Fruit fly (Drosophila melanogaster) whole organism, embryonic: Measurements from ENCODE around the gene Cyp4g15.

Experiments
- Ada2b ChIP-seq: fragments of 200-800 bp; sonication (Bioruptor generic); IDR thresholded peaks from 2 replicates; pipeline ENCODE4 v1.3.6; 2022; ENCODE audit warnings: missing biosample characterization, missing genetic modification characterization
- CG10147 ChIP-seq: fragments of 200-800 bp; sonication (Bioruptor generic); optimal IDR thresholded peaks from 2 replicates; lab custom pipeline; 2019; ENCODE audit warnings: missing biosample characterization, mild to moderate bottlenecking, missing genetic modification characterization, moderate library complexity
- CG10267 ChIP-seq: fragments of 200-800 bp; sonication (Bioruptor generic); optimal IDR thresholded peaks from 2 replicates; lab custom pipeline; 2018; ENCODE audit warnings: missing biosample characterization, mild to moderate bottlenecking, missing genetic modification characterization, moderate library complexity
- CG10462 ChIP-seq: fragments of 200-800 bp; sonication (Bioruptor generic); optimal IDR thresholded peaks from 2 replicates; lab custom pipeline; 2016; ENCODE audit warnings: missing biosample characterization, missing genetic modification characterization
- CG10565 ChIP-seq: fragments of 200-800 bp; sonication (Bioruptor generic); optimal IDR thresholded peaks from 3 replicates; lab custom pipeline; 2016; ENCODE audit warnings: missing biosample characterization, mild to moderate bottlenecking, missing genetic modification characterization
- CG10654 ChIP-seq: fragments of 200-800 bp; sonication (Bioruptor generic); optimal IDR thresholded peaks from 2 replicates; lab custom pipeline; 2016; ENCODE audit warnings: missing biosample characterization, missing genetic modification characterization
- CG10979 ChIP-seq: fragments of 200-800 bp; sonication (Bioruptor generic); optimal IDR thresholded peaks from 2 replicates; lab custom pipeline; 2018; ENCODE audit warnings: missing biosample characterization, mild to moderate bottlenecking, missing genetic modification characterization, moderate library complexity
- CG11247 ChIP-seq: fragments of 200-800 bp; sonication (Bioruptor generic); IDR thresholded peaks from 2 replicates; pipeline ENCODE4 v1.3.6; 2022; ENCODE audit warnings: missing biosample characterization, missing genetic modification characterization
- CG11560 ChIP-seq: fragments of 200-800 bp; sonication (Bioruptor generic); IDR thresholded peaks from 3 replicates; pipeline ENCODE4 v1.3.6; 2022; ENCODE audit warnings: missing biosample characterization, missing genetic modification characterization
- CG1529 ChIP-seq: fragments of 200-800 bp; sonication (Bioruptor generic); optimal IDR thresholded peaks from 3 replicates; lab custom pipeline; 2018; ENCODE audit warnings: missing biosample characterization, missing genetic modification characterization
- CG15514 ChIP-seq: fragments of 200-800 bp; sonication (Bioruptor generic); optimal IDR thresholded peaks from 3 replicates; lab custom pipeline; 2017; ENCODE audit warnings: missing biosample characterization, missing genetic modification characterization, mild to moderate bottlenecking, moderate library complexity, missing genetic modification reagents
- CG17328 ChIP-seq: fragments of 200-800 bp; sonication (Bioruptor generic); IDR thresholded peaks from 2 replicates; pipeline ENCODE4 v1.3.6; 2022; ENCODE audit warnings: missing biosample characterization, missing genetic modification characterization
- CG2678 ChIP-seq: fragments of 200-800 bp; sonication (Bioruptor generic); optimal IDR thresholded peaks from 3 replicates; lab custom pipeline; 2019; ENCODE audit warnings: missing biosample characterization, mild to moderate bottlenecking, missing genetic modification characterization, moderate library complexity
- CG33213 ChIP-seq: fragments of 200-800 bp; sonication (Bioruptor generic); optimal IDR thresholded peaks from 3 replicates; lab custom pipeline; 2016; ENCODE audit warnings: missing biosample characterization, missing genetic modification characterization
- CG3838 ChIP-seq: fragments of 200-800 bp; sonication (Bioruptor generic); optimal IDR thresholded peaks from 3 replicates; lab custom pipeline; 2016; ENCODE audit warnings: missing biosample characterization, missing genetic modification characterization
- CG3995 ChIP-seq: fragments of 200-800 bp; sonication (Bioruptor generic); optimal IDR thresholded peaks from 3 replicates; lab custom pipeline; 2016; ENCODE audit warnings: missing biosample characterization, missing genetic modification characterization
- CG4820 ChIP-seq: fragments of 200-800 bp; sonication (Bioruptor generic); optimal IDR thresholded peaks from 3 replicates; lab custom pipeline; 2016; ENCODE audit warnings: missing biosample characterization, missing genetic modification characterization
- CG6854 ChIP-seq: fragments of 200-800 bp; sonication (Bioruptor generic); optimal IDR thresholded peaks from 3 replicates; lab custom pipeline; 2017; ENCODE audit warnings: missing biosample characterization, mild to moderate bottlenecking, missing genetic modification characterization
- CG7987 ChIP-seq: fragments of 200-800 bp; sonication (Bioruptor generic); optimal IDR thresholded peaks from 2 replicates; lab custom pipeline; 2018; ENCODE audit warnings: missing biosample characterization, mild to moderate bottlenecking, missing genetic modification characterization, moderate library complexity
- CG8281 ChIP-seq: fragments of 200-800 bp; sonication (Bioruptor generic); optimal IDR thresholded peaks from 2 replicates; lab custom pipeline; 2018; ENCODE audit warnings: missing biosample characterization, mild to moderate bottlenecking, missing genetic modification characterization, moderate library complexity
- CG8388 ChIP-seq: fragments of 200-800 bp; sonication (Bioruptor generic); optimal IDR thresholded peaks from 2 replicates; lab custom pipeline; 2019; ENCODE audit warnings: missing biosample characterization, mild to moderate bottlenecking, missing genetic modification characterization, moderate library complexity
- Eip74EF ChIP-seq, 2 experiments: fragments of 200-800 bp in 1 of 2; fragments of >200 bp in 1 of 2; sonication (Bioruptor generic) in 1 of 2; optimal IDR thresholded peaks; 2 replicates each; lab custom pipeline; 2017 to 2019; ENCODE audit warnings: missing biosample characterization in 2 of 2, missing genetic modification characterization in 2 of 2, mild to moderate bottlenecking in 1 of 2, moderate library complexity in 1 of 2
- GATAe ChIP-seq: fragments of 200-800 bp; sonication (Bioruptor generic); conservative IDR thresholded peaks from 2 replicates; pipeline ENCODE4 v1.3.6; 2022; ENCODE audit warnings: missing biosample characterization, missing genetic modification characterization
- H2.0 ChIP-seq: fragments of 200-800 bp; sonication (Bioruptor generic); IDR thresholded peaks from 2 replicates; pipeline ENCODE4 v1.3.6; 2022; ENCODE audit warnings: missing biosample characterization, missing genetic modification characterization
- Hr3 ChIP-seq: fragments of 200-800 bp; sonication (Bioruptor generic); optimal IDR thresholded peaks from 3 replicates; lab custom pipeline; 2016; ENCODE audit warnings: missing biosample characterization, missing genetic modification characterization
- NC2α ChIP-seq: fragments of 200-800 bp; sonication (Bioruptor generic); optimal IDR thresholded peaks from 2 replicates; lab custom pipeline; 2016; ENCODE audit warnings: missing biosample characterization, missing genetic modification characterization
- Neu2 ChIP-seq: fragments of 200-800 bp; sonication (Bioruptor generic); optimal IDR thresholded peaks from 3 replicates; lab custom pipeline; 2016; ENCODE audit warnings: missing biosample characterization, missing genetic modification characterization, borderline replicate concordance
- Oaz ChIP-seq: fragments of 200-800 bp; sonication (Bioruptor generic); IDR thresholded peaks from 2 replicates; pipeline ENCODE4 v1.3.6; 2022; ENCODE audit warnings: missing biosample characterization, missing genetic modification characterization
- Sry-δ ChIP-seq: fragments of 200-800 bp; sonication (Bioruptor generic); optimal IDR thresholded peaks from 2 replicates; lab custom pipeline; 2016; ENCODE audit warnings: missing biosample characterization, missing genetic modification characterization
- Xbp1 ChIP-seq: fragments of 200-800 bp; sonication (Bioruptor generic); optimal IDR thresholded peaks from 3 replicates; lab custom pipeline; 2016; ENCODE audit warnings: missing biosample characterization, mild to moderate bottlenecking, missing genetic modification characterization
- ab ChIP-seq: fragments of 200-800 bp; sonication (Bioruptor generic); optimal IDR thresholded peaks from 2 replicates; lab custom pipeline; 2016; ENCODE audit warnings: missing biosample characterization, missing genetic modification characterization
- ac ChIP-seq: fragments of 200-800 bp; sonication (Bioruptor generic); optimal IDR thresholded peaks from 3 replicates; lab custom pipeline; 2017; ENCODE audit warnings: missing biosample characterization, mild to moderate bottlenecking, missing genetic modification characterization
- ash1 ChIP-seq: fragments of 200-800 bp; sonication (Bioruptor generic); optimal IDR thresholded peaks from 2 replicates; lab custom pipeline; 2018; ENCODE audit warnings: missing biosample characterization, mild to moderate bottlenecking, missing genetic modification characterization
- bab2 ChIP-seq: fragments of 200-800 bp; sonication (Bioruptor generic); optimal IDR thresholded peaks from 2 replicates; lab custom pipeline; 2016; ENCODE audit warnings: missing biosample characterization, missing genetic modification characterization
- bigmax ChIP-seq: fragments of 200-800 bp; sonication (Bioruptor generic); optimal IDR thresholded peaks from 2 replicates; lab custom pipeline; 2018; ENCODE audit warnings: missing biosample characterization, mild to moderate bottlenecking, missing genetic modification characterization
- br ChIP-seq: fragments of >200 bp; optimal IDR thresholded peaks from 2 replicates; lab custom pipeline; 2017
- cas ChIP-seq: fragments of 200-800 bp; sonication (Bioruptor generic); IDR thresholded peaks from 2 replicates; pipeline ENCODE4 v1.3.6; 2022; ENCODE audit warnings: missing biosample characterization, missing genetic modification characterization
- cato ChIP-seq: fragments of 200-800 bp; sonication (Bioruptor generic); optimal IDR thresholded peaks from 2 replicates; lab custom pipeline; 2016; ENCODE audit warnings: missing biosample characterization, missing genetic modification characterization, borderline replicate concordance
- cwo ChIP-seq: fragments of 200-800 bp; sonication (Bioruptor generic); optimal IDR thresholded peaks from 3 replicates; lab custom pipeline; 2017; ENCODE audit warnings: missing biosample characterization, missing genetic modification characterization, mild to moderate bottlenecking, moderate library complexity, missing genetic modification reagents
- da ChIP-seq: fragments of 200-800 bp; sonication (Bioruptor generic); optimal IDR thresholded peaks from 2 replicates; lab custom pipeline; 2016; ENCODE audit warnings: missing biosample characterization, missing genetic modification characterization
- dan ChIP-seq: fragments of 200-800 bp; sonication (Bioruptor generic); IDR thresholded peaks from 2 replicates; pipeline ENCODE4 v1.3.6; 2022; ENCODE audit warnings: missing biosample characterization, missing genetic modification characterization
- danr ChIP-seq: fragments of 200-800 bp; sonication (Bioruptor generic); IDR thresholded peaks from 2 replicates; pipeline ENCODE4 v1.3.6; 2022; ENCODE audit warnings: missing biosample characterization, missing genetic modification characterization
- exex ChIP-seq: fragments of 200-800 bp; sonication (Bioruptor generic); optimal IDR thresholded peaks from 4 replicates; lab custom pipeline; 2018; ENCODE audit warnings: missing biosample characterization, mild to moderate bottlenecking, missing genetic modification characterization, moderate library complexity
- hkb ChIP-seq, 2 experiments: fragments of 200-800 bp in 1 of 2; fragments of >200 bp in 1 of 2; sonication (Bioruptor generic) in 1 of 2; IDR thresholded peaks in 1 of 2; optimal IDR thresholded peaks in 1 of 2; 2 replicates each; pipeline versions ENCODE4 v1.3.6 to Lab custom; 2017 to 2022; ENCODE audit warnings: missing biosample characterization in 1 of 2, missing genetic modification characterization in 1 of 2
- ken ChIP-seq: fragments of 200-800 bp; sonication (Bioruptor generic); IDR thresholded peaks from 3 replicates; pipeline ENCODE4 v1.3.6; 2022; ENCODE audit warnings: missing biosample characterization, missing genetic modification characterization
- kni ChIP-seq: fragments of 200-800 bp; sonication (Bioruptor generic); optimal IDR thresholded peaks from 3 replicates; lab custom pipeline; 2017; ENCODE audit warnings: mild to moderate bottlenecking, missing biosample characterization, missing genetic modification reagents, missing genetic modification characterization
- lmd ChIP-seq: fragments of 200-800 bp; sonication (Bioruptor generic); IDR thresholded peaks from 2 replicates; pipeline ENCODE4 v1.3.6; 2022; ENCODE audit warnings: missing biosample characterization, missing genetic modification characterization
- phol ChIP-seq: fragments of 200-800 bp; sonication (Bioruptor generic); optimal IDR thresholded peaks from 3 replicates; lab custom pipeline; 2018; ENCODE audit warnings: missing biosample characterization, mild to moderate bottlenecking, missing genetic modification characterization, moderate library complexity
- pum ChIP-seq: fragments of 200-800 bp; sonication (Bioruptor generic); optimal IDR thresholded peaks from 2 replicates; lab custom pipeline; 2016; ENCODE audit warnings: missing biosample characterization, missing genetic modification characterization
- schlank ChIP-seq: fragments of 200-800 bp; sonication (Bioruptor generic); optimal IDR thresholded peaks from 2 replicates; lab custom pipeline; 2018; ENCODE audit warnings: missing biosample characterization, mild to moderate bottlenecking, missing genetic modification characterization
- sim ChIP-seq: fragments of 200-800 bp; sonication (Bioruptor generic); IDR thresholded peaks from 2 replicates; pipeline ENCODE4 v1.3.6; 2022; ENCODE audit warnings: missing biosample characterization, missing genetic modification characterization
- vfl ChIP-seq: fragments of 200-800 bp; sonication (Bioruptor generic); optimal IDR thresholded peaks from 2 replicates; lab custom pipeline; 2016; ENCODE audit warnings: missing biosample characterization, missing genetic modification characterization

The Cyp4g15 gene

DNA sequence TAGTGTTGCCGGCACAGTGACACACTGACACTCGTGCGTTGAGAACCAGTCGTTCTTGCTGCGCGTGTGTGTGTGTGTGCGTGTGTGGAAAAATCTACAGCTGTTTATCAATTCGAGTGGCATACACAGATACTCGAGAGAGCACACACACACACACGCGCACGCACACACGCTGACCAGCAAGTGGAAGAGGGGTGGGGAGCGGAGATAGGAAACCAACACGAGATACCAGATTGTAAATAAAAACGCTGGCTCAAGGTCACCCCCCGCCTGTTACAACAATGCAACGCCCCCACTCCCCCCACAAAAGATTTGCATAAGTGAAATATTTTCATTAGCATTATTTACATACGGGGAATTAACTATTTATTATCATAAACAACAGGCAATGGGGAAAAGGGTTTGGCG is 49.6 kb upstream of the Cyp4g15 start (continued):
- TF ChIP-seq Hr3 (no peak), GATAe (GFP tag; lab: Robert Waterston, UW) (peak; percentile 66; the same call in 1 of the 2 replicates), danr (GFP tag; lab: Robert Waterston, UW) (no peak), CG10462 (no peak), CG8281 (peak; percentile 18), phol (no peak), vfl (no peak), CG10979 (tag; lab: Kevin White, UChicago) (no peak), ash1 (GFP tag; lab: Kevin White, UChicago) (no peak), br (lab: Kevin White, UChicago) (no peak), cato (GFP tag; lab: Kevin White, UChicago) (no peak), ken (GFP tag; lab: Robert Waterston, UW) (no peak), dan (GFP tag; lab: Robert Waterston, UW) (no peak), CG11247 (GFP tag; lab: Robert Waterston, UW) (no peak), cwo (peak; percentile 94), Xbp1 (GFP tag; lab: Kevin White, UChicago) (no peak), CG15514 (GFP tag; lab: Kevin White, UChicago) (peak; percentile 53), CG7987 (GFP tag; lab: Kevin White, UChicago) (peak; percentile 19), H2.0 (GFP tag; lab: Robert Waterston, UW) (no peak), CG2678 (tag; lab: Kevin White, UChicago) (peak; percentile 62), bab2 (no peak), CG10565 (GFP tag; lab: Kevin White, UChicago) (no peak), CG6854 (GFP tag; lab: Kevin White, UChicago) (no peak), CG17328 (GFP tag; lab: Robert Waterston, UW) (no peak), ac (GFP tag; lab: Kevin White, UChicago) (no peak), NC2α (GFP tag; lab: Kevin White, UChicago) (no peak), Sry-δ (no peak), CG10267 (tag; lab: Kevin White, UChicago) (no peak), ab (GFP tag; lab: Kevin White, UChicago) (no peak), schlank (peak; percentile 16), Oaz (GFP tag; lab: Robert Waterston, UW) (no peak), sim (GFP tag; lab: Robert Waterston, UW) (no peak), Eip74EF (GFP tag; optimal IDR thresholded peaks at IDR 0.05; lab: Kevin White, UChicago) (peak in 1 of 2 experiments; percentile 17), CG3838 (no peak), Neu2 (GFP tag; lab: Kevin White, UChicago) (no peak), kni (GFP tag; lab: Kevin White, UChicago) (peak; percentile 59), CG1529 (no peak), lmd (GFP tag; lab: Robert Waterston, UW) (no peak), Ada2b (no peak), exex (tag; lab: Kevin White, UChicago) (peak; percentile 48), pum (GFP tag; lab: Kevin White, UChicago) (no peak), bigmax (GFP tag; lab: Kevin White, UChicago) (no peak), CG8388 (GFP tag; lab: Kevin White, UChicago) (no peak), CG3995 (GFP tag; lab: Kevin White, UChicago) (no peak), da (GFP tag; lab: Kevin White, UChicago) (no peak), CG10654 (GFP tag; lab: Kevin White, UChicago) (no peak), hkb (optimal IDR thresholded peaks at IDR 0.05; lab: Kevin White, UChicago) (no peak), hkb (GFP tag; IDR thresholded peaks at IDR 0.05; lab: Robert Waterston, UW) (0 out of 2 replicates have a peak, but pooled peaks have one; percentile 30), CG10147 (GFP tag; lab: Kevin White, UChicago) (peak; percentile 29), cas (no peak), CG33213 (no peak), CG11560 (tag; lab: Robert Waterston, UW) (no peak), CG4820 (GFP tag; lab: Kevin White, UChicago) (no peak)
